Worm (Caenorhabditis elegans) whole organism, L1 larva: ENCODE measurements around the gene T28A8.5.

ENCODE experiments used
- C16A3.4 ChIP-seq: fragments of 150-350 bp; optimal IDR thresholded peaks from 2 replicates; lab custom pipeline; 2014; ENCODE audit warnings: missing biosample characterization, missing genetic modification characterization
- C34B4.2 ChIP-seq: sonication (generic microtip); optimal IDR thresholded peaks from 2 replicates; lab custom pipeline; 2017; ENCODE audit warnings: mild to moderate bottlenecking, missing genetic modification characterization, missing compliant biosample characterization
- F16B12.6 ChIP-seq: fragments of 150-350 bp; optimal IDR thresholded peaks from 2 replicates; lab custom pipeline; 2014; ENCODE audit warnings: missing biosample characterization, missing genetic modification characterization
- Y116A8C.19 ChIP-seq: sonication (generic microtip); optimal IDR thresholded peaks from 2 replicates; lab custom pipeline; 2016; ENCODE audit warnings: missing compliant biosample characterization, missing genetic modification characterization, borderline replicate concordance
- blmp-1 ChIP-seq: fragments of 150-350 bp; optimal IDR thresholded peaks from 2 replicates; lab custom pipeline; 2014; ENCODE audit warnings: missing biosample characterization, missing genetic modification characterization
- ceh-63 ChIP-seq: fragments of 200-800 bp; sonication (Bioruptor generic); optimal IDR thresholded peaks from 2 replicates; lab custom pipeline; 2018; ENCODE audit warnings: mild to moderate bottlenecking, missing genetic modification characterization, missing compliant biosample characterization
- ceh-8 ChIP-seq: fragments of 200-800 bp; sonication (Bioruptor generic); optimal IDR thresholded peaks from 2 replicates; lab custom pipeline; 2018; ENCODE audit warnings: mild to moderate bottlenecking, missing genetic modification characterization, moderate library complexity, missing compliant biosample characterization
- ceh-82 ChIP-seq, 3 experiments: fragments of 150-350 bp in 1 of 3; sonication (generic microtip) in 2 of 3; optimal IDR thresholded peaks; 2 replicates each; lab custom pipeline; 2014 to 2017; ENCODE audit warnings: missing biosample characterization in 3 of 3, missing genetic modification characterization in 3 of 3
- ceh-88 ChIP-seq: fragments of 200-800 bp; sonication (Bioruptor generic); IDR thresholded peaks from 2 replicates; pipeline ENCODE4 v1.3.6; 2022; ENCODE audit warnings: missing genetic modification characterization, missing compliant biosample characterization
- ceh-90 ChIP-seq: sonication (generic microtip); optimal IDR thresholded peaks from 2 replicates; lab custom pipeline; 2016; ENCODE audit warnings: missing genetic modification characterization, missing compliant biosample characterization
- ces-1 ChIP-seq: fragments of 150-350 bp; optimal IDR thresholded peaks from 2 replicates; lab custom pipeline; 2014; ENCODE audit warnings: missing biosample characterization, missing genetic modification reagents, missing genetic modification characterization
- dsc-1 ChIP-seq: sonication (generic microtip); optimal IDR thresholded peaks from 2 replicates; lab custom pipeline; 2016; ENCODE audit warnings: mild to moderate bottlenecking, missing genetic modification characterization, missing compliant biosample characterization
- efl-1 ChIP-seq, 4 experiments: fragments of 150-350 bp; optimal IDR thresholded peaks in 3 of 4; peaks in 1 of 4; 1 replicate in 1 of 4; 2 replicates in 3 of 4; lab custom pipeline; 2014; ENCODE audit warnings: missing biosample characterization in 2 of 4, missing genetic modification characterization in 2 of 4, missing genetic modification reagents in 2 of 4
- egl-13 ChIP-seq: sonication (generic microtip); optimal IDR thresholded peaks from 2 replicates; lab custom pipeline; 2016; ENCODE audit warnings: missing genotype, missing genetic modification reagents, missing genetic modification characterization, missing compliant biosample characterization
- egl-27 ChIP-seq, 2 experiments: fragments of 150-350 bp in 1 of 2; sonication (generic microtip); optimal IDR thresholded peaks; 3 replicates each; lab custom pipeline; 2017 to 2018; ENCODE audit warnings: missing biosample characterization in 2 of 2, missing genetic modification characterization in 2 of 2, missing genetic modification reagents in 2 of 2
- elt-2 ChIP-seq: sonication (generic microtip); optimal IDR thresholded peaks from 2 replicates; lab custom pipeline; 2016; ENCODE audit warnings: missing genetic modification characterization, mild to moderate bottlenecking, inconsistent platforms, missing compliant biosample characterization, missing genetic modification reagents
- elt-3 ChIP-seq, 6 experiments: fragments of 150-350 bp in 1 of 6; sonication (generic microtip); optimal IDR thresholded peaks; 2 replicates each; lab custom pipeline; 2017 to 2018; ENCODE audit warnings: missing biosample characterization in 6 of 6, missing genetic modification characterization in 6 of 6, inconsistent platforms in 1 of 6
- ets-5 ChIP-seq: fragments of 200-800 bp; sonication (Bioruptor generic); IDR thresholded peaks from 2 replicates; pipeline ENCODE4 v1.3.6; 2022; ENCODE audit warnings: missing genetic modification characterization, missing compliant biosample characterization
- fkh-10 ChIP-seq: sonication (generic microtip); optimal IDR thresholded peaks from 2 replicates; lab custom pipeline; 2017; ENCODE audit warnings: missing biosample characterization, missing genetic modification reagents, missing genetic modification characterization
- fkh-4 ChIP-seq: sonication (generic microtip); optimal IDR thresholded peaks from 2 replicates; lab custom pipeline; 2016; ENCODE audit warnings: missing compliant biosample characterization, missing genetic modification characterization, borderline replicate concordance
- fkh-8 ChIP-seq: sonication (generic microtip); optimal IDR thresholded peaks from 2 replicates; lab custom pipeline; 2016; ENCODE audit warnings: mild to moderate bottlenecking, missing genetic modification characterization, missing compliant biosample characterization
- grh-1 ChIP-seq: fragments of 200-800 bp; sonication (Bioruptor generic); IDR thresholded peaks from 2 replicates; pipeline ENCODE4 v1.3.6; 2022; ENCODE audit warnings: missing genetic modification reagents, missing genetic modification characterization, missing compliant biosample characterization
- hlh-4 ChIP-seq: sonication (generic microtip); optimal IDR thresholded peaks from 2 replicates; lab custom pipeline; 2016; ENCODE audit warnings: mild to moderate bottlenecking, missing genetic modification characterization, missing compliant biosample characterization
- hpl-2 ChIP-seq: fragments of 150-350 bp; optimal IDR thresholded peaks from 2 replicates; lab custom pipeline; 2014; ENCODE audit warnings: missing biosample characterization, missing genetic modification reagents, missing genetic modification characterization
- irx-1 ChIP-seq: sonication (generic microtip); optimal IDR thresholded peaks from 2 replicates; lab custom pipeline; 2016; ENCODE audit warnings: missing genetic modification characterization, missing compliant biosample characterization
- isw-1 ChIP-seq: fragments of 200-800 bp; sonication (Bioruptor generic); IDR thresholded peaks from 2 replicates; pipeline ENCODE4 v1.3.6; 2022; ENCODE audit warnings: missing genetic modification characterization, missing compliant biosample characterization
- jun-1 ChIP-seq: fragments of 150-350 bp; optimal IDR thresholded peaks from 2 replicates; lab custom pipeline; 2014; ENCODE audit warnings: missing biosample characterization, missing genetic modification reagents, missing genetic modification characterization
- lin-13 ChIP-seq: fragments of 150-350 bp; optimal IDR thresholded peaks from 2 replicates; lab custom pipeline; 2014; ENCODE audit warnings: missing biosample characterization, missing genetic modification reagents, missing genetic modification characterization
- lin-14 ChIP-seq: fragments of 200-800 bp; sonication (Bioruptor generic); optimal IDR thresholded peaks from 2 replicates; lab custom pipeline; 2018; ENCODE audit warnings: mild to moderate bottlenecking, missing genetic modification characterization, moderate library complexity, missing compliant biosample characterization
- lin-39 ChIP-seq: fragments of 150-350 bp; optimal IDR thresholded peaks from 2 replicates; lab custom pipeline; 2014; ENCODE audit warnings: missing biosample characterization, missing genetic modification reagents, missing genetic modification characterization
- lsy-2 ChIP-seq, 2 experiments: fragments of 150-350 bp; optimal IDR thresholded peaks; 2 replicates each; lab custom pipeline; 2014; ENCODE audit warnings: missing biosample characterization in 2 of 2, missing genetic modification characterization in 2 of 2
- mab-9 ChIP-seq: fragments of 200-800 bp; sonication (Bioruptor generic); IDR thresholded peaks from 2 replicates; pipeline ENCODE4 v1.3.6; 2022; ENCODE audit warnings: missing genetic modification reagents, missing genetic modification characterization, missing compliant biosample characterization
- mef-2 ChIP-seq: fragments of 150-350 bp; optimal IDR thresholded peaks from 2 replicates; lab custom pipeline; 2014; ENCODE audit warnings: missing biosample characterization, missing genetic modification characterization
- mep-1 ChIP-seq: fragments of 150-350 bp; optimal IDR thresholded peaks from 2 replicates; lab custom pipeline; 2014; ENCODE audit warnings: missing biosample characterization, missing genetic modification characterization
- nhr-11 ChIP-seq: fragments of 150-350 bp; optimal IDR thresholded peaks from 2 replicates; lab custom pipeline; 2014; ENCODE audit warnings: missing biosample characterization, missing genetic modification characterization
- nhr-28 ChIP-seq: fragments of 150-350 bp; optimal IDR thresholded peaks from 2 replicates; lab custom pipeline; 2014; ENCODE audit warnings: missing biosample characterization, missing genetic modification characterization
- nhr-47 ChIP-seq: sonication (generic microtip); optimal IDR thresholded peaks from 2 replicates; lab custom pipeline; 2016; ENCODE audit warnings: mild to moderate bottlenecking, missing genetic modification characterization, moderate library complexity, missing compliant biosample characterization
- nhr-76 ChIP-seq: sonication (generic microtip); optimal IDR thresholded peaks from 2 replicates; lab custom pipeline; 2017; ENCODE audit warnings: missing biosample characterization, missing genetic modification characterization
- nhr-84 ChIP-seq: sonication (generic microtip); optimal IDR thresholded peaks from 2 replicates; lab custom pipeline; 2017; ENCODE audit warnings: missing biosample characterization, missing genetic modification characterization
- nhr-85 ChIP-seq: sonication (generic microtip); peaks from one replicate; lab custom pipeline; 2016; ENCODE audit warnings: missing genetic modification characterization, inconsistent platforms, missing compliant biosample characterization
- pag-3 ChIP-seq: sonication (generic microtip); optimal IDR thresholded peaks from 2 replicates; lab custom pipeline; 2017; ENCODE audit warnings: missing genetic modification characterization, mild to moderate bottlenecking, missing compliant biosample characterization, antibody characterized with exemption, borderline replicate concordance; ENCODE audit not compliant: insufficient read depth
- pqm-1 ChIP-seq: sonication (generic microtip); optimal IDR thresholded peaks from 3 replicates; lab custom pipeline; 2017; ENCODE audit warnings: missing biosample characterization, missing genetic modification characterization
- rnt-1 ChIP-seq: sonication (generic microtip); optimal IDR thresholded peaks from 2 replicates; lab custom pipeline; 2016; ENCODE audit warnings: mild to moderate bottlenecking, missing genetic modification characterization, moderate library complexity, missing compliant biosample characterization
- snpc-4 ChIP-seq: fragments of 150-350 bp; optimal IDR thresholded peaks from 2 replicates; lab custom pipeline; 2014; ENCODE audit warnings: missing biosample characterization, missing genetic modification characterization
- snu-23 ChIP-seq: sonication (generic microtip); optimal IDR thresholded peaks from 2 replicates; lab custom pipeline; 2016; ENCODE audit warnings: missing genetic modification characterization, missing compliant biosample characterization
- tbx-2 ChIP-seq: sonication (generic microtip); optimal IDR thresholded peaks from 2 replicates; lab custom pipeline; 2016; ENCODE audit warnings: missing genetic modification characterization, missing compliant biosample characterization
- unc-130 ChIP-seq: fragments of 150-350 bp; optimal IDR thresholded peaks from 2 replicates; lab custom pipeline; 2017; ENCODE audit warnings: missing biosample characterization, missing genetic modification characterization, inconsistent platforms
- unc-30 ChIP-seq: sonication (generic microtip); optimal IDR thresholded peaks from 2 replicates; lab custom pipeline; 2017; ENCODE audit warnings: missing biosample characterization, missing genetic modification characterization
- vab-15 ChIP-seq: sonication (generic microtip); optimal IDR thresholded peaks from 2 replicates; lab custom pipeline; 2017; ENCODE audit warnings: missing genotype, mild to moderate bottlenecking, missing genetic modification characterization, missing compliant biosample characterization
- zip-4 ChIP-seq: fragments of 200-800 bp; sonication (Bioruptor generic); optimal IDR thresholded peaks from 2 replicates; lab custom pipeline; 2018; ENCODE audit warnings: mild to moderate bottlenecking, missing genetic modification characterization, moderate library complexity, missing compliant biosample characterization
- ztf-11 ChIP-seq, 2 experiments: sonication (generic microtip); optimal IDR thresholded peaks; 2 replicates each; lab custom pipeline; 2016 to 2017; ENCODE audit warnings: missing genetic modification characterization in 2 of 2, missing biosample characterization in 1 of 2, missing compliant biosample characterization in 1 of 2
- ztf-4 ChIP-seq: fragments of 150-350 bp; optimal IDR thresholded peaks from 2 replicates; lab custom pipeline; 2014; ENCODE audit warnings: missing biosample characterization, missing genetic modification characterization

Gene T28A8.5

ce11 chrIII:13455816-13456215 lies 45.6 kb upstream of the T28A8.5 start (continued):
- TF ChIP-seq mab-9 (GFP tag; lab: Robert Waterston, UW) (no peak), lsy-2 (tag; optimal IDR thresholded peaks at IDR 0.05; lab: Kevin White, UChicago) (peak; percentile 51 to 71), nhr-76 (tag; lab: Kevin White, UChicago) (no peak), ets-5 (GFP tag; lab: Robert Waterston, UW) (no peak), snpc-4 (tag; lab: Kevin White, UChicago) (no peak), zip-4 (peak; percentile 50), isw-1 (GFP tag; lab: Robert Waterston, UW) (peak; percentile 35; the same call in 1 of the 2 replicates), snu-23 (GFP tag; lab: Kevin White, UChicago) (no peak), nhr-47 (tag; lab: Kevin White, UChicago) (peak; percentile 51), nhr-28 (tag; lab: Kevin White, UChicago) (no peak), mep-1 (tag; lab: Kevin White, UChicago) (peak; percentile 50), ceh-82 (tag; optimal IDR thresholded peaks at IDR 0.05; lab: Kevin White, UChicago) (peak in 2 of 3 experiments; percentile 4 to 41), C16A3.4 (no peak), ztf-4 (no peak), F16B12.6 (tag; lab: Kevin White, UChicago) (no peak), lin-39 (tag; lab: Kevin White, UChicago) (no peak), nhr-11 (no peak), Y116A8C.19 (no peak), irx-1 (tag; lab: Kevin White, UChicago) (no peak), lin-13 (peak; percentile 35), unc-30 (tag; lab: Kevin White, UChicago) (no peak), tbx-2 (tag; lab: Kevin White, UChicago) (no peak), ceh-88 (no peak), ceh-90 (tag; lab: Kevin White, UChicago) (no peak), fkh-10 (peak; percentile 31), elt-2 (tag; lab: Kevin White, UChicago) (no peak), ces-1 (GFP tag; lab: Kevin White, UChicago) (no peak), vab-15 (no peak), blmp-1 (tag; lab: Kevin White, UChicago) (peak; percentile 10), jun-1 (no peak), egl-27 (tag; optimal IDR thresholded peaks at IDR 0.05; lab: Kevin White, UChicago) (no peak), unc-130 (no peak), ceh-8 (GFP tag; lab: Kevin White, UChicago) (no peak), mef-2 (tag; lab: Kevin White, UChicago) (peak; percentile 84), fkh-8 (tag; lab: Kevin White, UChicago) (peak; percentile 43), dsc-1 (tag; lab: Kevin White, UChicago) (no peak), ztf-11 (tag; optimal IDR thresholded peaks at IDR 0.05; lab: Kevin White, UChicago) (no peak), ceh-63 (GFP tag; lab: Kevin White, UChicago) (no peak), grh-1 (GFP tag; lab: Robert Waterston, UW) (no peak), hlh-4 (tag; lab: Kevin White, UChicago) (no peak), hpl-2 (GFP tag; lab: Kevin White, UChicago) (no peak), elt-3 (tag; optimal IDR thresholded peaks at IDR 0.05; lab: Kevin White, UChicago) (no peak), fkh-4 (no peak), pqm-1 (no peak), rnt-1 (tag; lab: Kevin White, UChicago) (no peak), nhr-85 (tag; lab: Kevin White, UChicago) (no peak), lin-14 (no peak), C34B4.2 (tag; lab: Kevin White, UChicago) (no peak), efl-1 (optimal IDR thresholded peaks at IDR 0.05; lab: Kevin White, UChicago) (peak; percentile 27), efl-1 (GFP tag; optimal IDR thresholded peaks at IDR 0.05 in 1 of 2; lab: Kevin White, UChicago) (peak; percentile 31 to 57), egl-13 (tag; lab: Kevin White, UChicago) (peak; percentile 51), pag-3 (no peak), nhr-84 (tag; lab: Kevin White, UChicago) (no peak)
